Worm (Caenorhabditis elegans) whole organism, midembryonic: ENCODE measurements around the gene F46H5.2.

Experiments used
- T22C8.4 ChIP-seq: fragments of 200-800 bp; sonication (Bioruptor generic); IDR thresholded peaks from 2 replicates; pipeline ENCODE4 v1.3.6; 2022; ENCODE audit warnings: missing genetic modification characterization, missing compliant biosample characterization
- cog-1 ChIP-seq: sonication (generic microtip); optimal IDR thresholded peaks from 2 replicates; lab custom pipeline; 2016; ENCODE audit warnings: missing genetic modification characterization, missing compliant biosample characterization
- flt-1 ChIP-seq: fragments of 200-800 bp; sonication (Bioruptor generic); IDR thresholded peaks from 2 replicates; pipeline ENCODE4 v1.3.6; 2022; ENCODE audit warnings: missing genetic modification characterization, missing compliant biosample characterization
- klf-2 ChIP-seq: fragments of 200-800 bp; sonication (Bioruptor generic); conservative IDR thresholded peaks from 2 replicates; pipeline ENCODE4 v1.3.6; 2022; ENCODE audit warnings: missing genetic modification reagents, missing genetic modification characterization, missing compliant biosample characterization
- med-1 ChIP-seq: sonication (generic microtip); optimal IDR thresholded peaks from 2 replicates; lab custom pipeline; 2017; ENCODE audit warnings: missing genetic modification characterization, mild to moderate bottlenecking, missing compliant biosample characterization, antibody characterized with exemption, missing genetic modification reagents; ENCODE audit not compliant: insufficient read depth
- ref-1 ChIP-seq: fragments of 200-800 bp; sonication (Bioruptor generic); conservative IDR thresholded peaks from 2 replicates; pipeline ENCODE4 v1.3.6; 2022; ENCODE audit warnings: missing genetic modification reagents, missing genetic modification characterization, missing compliant biosample characterization
- tab-1 ChIP-seq: fragments of 200-800 bp; sonication (Bioruptor generic); IDR thresholded peaks from 2 replicates; pipeline ENCODE4 v1.3.6; 2022; ENCODE audit warnings: missing genetic modification characterization, missing compliant biosample characterization
- ztf-23 ChIP-seq: fragments of 200-800 bp; sonication (Bioruptor generic); IDR thresholded peaks from 2 replicates; pipeline ENCODE4 v1.3.6; 2022; ENCODE audit warnings: missing genetic modification reagents, missing genetic modification characterization, missing compliant biosample characterization
- ztf-29 ChIP-seq: fragments of 200-800 bp; sonication (Bioruptor generic); IDR thresholded peaks from 2 replicates; pipeline ENCODE4 v1.3.6; 2022; ENCODE audit warnings: missing genetic modification reagents, missing genetic modification characterization, missing compliant biosample characterization

ce11 chrX:7260327-7261019, 5.0 kb upstream of the F46H5.2 start, which contains the start of gene lact-1:
- TF ChIP-seq ztf-23 = no peak
- TF ChIP-seq flt-1 = no peak
- no peak for TF ChIP-seq med-1 (GFP tag; lab: Kevin White, UChicago)
- TF ChIP-seq ref-1 = no peak
- no peak for TF ChIP-seq klf-2
- no peak for TF ChIP-seq cog-1 (tag; lab: Kevin White, UChicago)
- no peak for TF ChIP-seq ztf-29 (GFP tag; lab: Robert Waterston, UW)
- no peak for TF ChIP-seq T22C8.4 (GFP tag; lab: Robert Waterston, UW)
- no peak for TF ChIP-seq tab-1 (GFP tag; lab: Robert Waterston, UW)
